Fruit fly (Drosophila melanogaster) whole organism, embryonic: ENCODE data around the gene CG11951.
A peak's percentile ranks its signal among the peaks of the same experiment; 100 is the strongest.

Experiments used
- Asciz ChIP-seq: fragments of 200-800 bp; sonication (Bioruptor generic); optimal IDR thresholded peaks from 2 replicates; lab custom pipeline; 2017; ENCODE audit warnings: missing biosample characterization, mild to moderate bottlenecking, missing genetic modification characterization, missing genetic modification reagents
- CG10274 ChIP-seq: fragments of 200-800 bp; sonication (Bioruptor generic); optimal IDR thresholded peaks from 3 replicates; lab custom pipeline; 2017; ENCODE audit warnings: missing biosample characterization, mild to moderate bottlenecking, missing genetic modification characterization
- CG11398 ChIP-seq: fragments of 200-800 bp; sonication (Bioruptor generic); optimal IDR thresholded peaks from 2 replicates; lab custom pipeline; 2016; ENCODE audit warnings: missing biosample characterization, missing genetic modification characterization
- CG11696 ChIP-seq: fragments of 200-800 bp; sonication (Bioruptor generic); IDR thresholded peaks from 2 replicates; pipeline ENCODE4 v1.3.6; 2022; ENCODE audit warnings: missing biosample characterization, missing genetic modification characterization
- CG12659 ChIP-seq: fragments of 200-800 bp; sonication (Bioruptor generic); optimal IDR thresholded peaks from 3 replicates; lab custom pipeline; 2017; ENCODE audit warnings: mild to moderate bottlenecking, missing biosample characterization, missing genetic modification reagents, missing genetic modification characterization
- CG14014 ChIP-seq: fragments of 200-800 bp; sonication (Bioruptor generic); IDR thresholded peaks from 2 replicates; pipeline ENCODE4 v1.3.6; 2022; ENCODE audit warnings: missing biosample characterization, missing genetic modification characterization
- CG15601 ChIP-seq: fragments of 200-800 bp; sonication (Bioruptor generic); optimal IDR thresholded peaks from 3 replicates; lab custom pipeline; 2019; ENCODE audit warnings: missing biosample characterization, mild to moderate bottlenecking, missing genetic modification characterization, moderate library complexity
- CG16863 ChIP-seq: fragments of 200-800 bp; sonication (Bioruptor generic); optimal IDR thresholded peaks from 3 replicates; lab custom pipeline; 2016; ENCODE audit warnings: missing biosample characterization, missing genetic modification characterization
- CG18599 ChIP-seq: fragments of 200-800 bp; sonication (Bioruptor generic); optimal IDR thresholded peaks from 3 replicates; lab custom pipeline; 2017; ENCODE audit warnings: missing biosample characterization, missing genetic modification characterization, mild to moderate bottlenecking, moderate library complexity, missing genetic modification reagents
- CG2875 ChIP-seq: fragments of 200-800 bp; sonication (Bioruptor generic); optimal IDR thresholded peaks from 2 replicates; lab custom pipeline; 2017; ENCODE audit warnings: missing biosample characterization, mild to moderate bottlenecking, missing genetic modification characterization, missing genetic modification reagents
- CG4820 ChIP-seq: fragments of 200-800 bp; sonication (Bioruptor generic); optimal IDR thresholded peaks from 3 replicates; lab custom pipeline; 2016; ENCODE audit warnings: missing biosample characterization, missing genetic modification characterization
- CG5245 ChIP-seq: fragments of 200-800 bp; sonication (Bioruptor generic); optimal IDR thresholded peaks from 3 replicates; lab custom pipeline; 2016; ENCODE audit warnings: missing biosample characterization, missing genetic modification characterization
- CG6813 ChIP-seq: fragments of 200-800 bp; sonication (Bioruptor generic); optimal IDR thresholded peaks from 2 replicates; lab custom pipeline; 2017; ENCODE audit warnings: missing biosample characterization, missing genetic modification characterization, mild to moderate bottlenecking, moderate library complexity, missing genetic modification reagents
- CG7556 ChIP-seq: fragments of 200-800 bp; sonication (Bioruptor generic); optimal IDR thresholded peaks from 2 replicates; lab custom pipeline; 2017; ENCODE audit warnings: missing biosample characterization, mild to moderate bottlenecking, missing genetic modification characterization
- CG9437 ChIP-seq: fragments of 200-800 bp; sonication (Bioruptor generic); optimal IDR thresholded peaks from 2 replicates; lab custom pipeline; 2018; ENCODE audit warnings: missing biosample characterization, mild to moderate bottlenecking, missing genetic modification characterization
- CG9817 ChIP-seq: fragments of 200-800 bp; sonication (Bioruptor generic); optimal IDR thresholded peaks from 2 replicates; lab custom pipeline; 2018; ENCODE audit warnings: missing biosample characterization, mild to moderate bottlenecking, missing genetic modification characterization, moderate library complexity
- CHES-1-like ChIP-seq: fragments of 200-800 bp; sonication (Bioruptor generic); optimal IDR thresholded peaks from 2 replicates; lab custom pipeline; 2016; ENCODE audit warnings: missing biosample characterization, missing genetic modification characterization
- Drgx ChIP-seq: fragments of 200-800 bp; sonication (Bioruptor generic); IDR thresholded peaks from 2 replicates; pipeline ENCODE4 v1.3.6; 2022; ENCODE audit warnings: missing biosample characterization, missing genetic modification characterization
- Hey ChIP-seq: fragments of 200-800 bp; sonication (Bioruptor generic); optimal IDR thresholded peaks from 3 replicates; lab custom pipeline; 2018; ENCODE audit warnings: missing biosample characterization, mild to moderate bottlenecking, missing genetic modification characterization
- Lhr ChIP-seq: fragments of 200-800 bp; sonication (Bioruptor generic); optimal IDR thresholded peaks from 3 replicates; lab custom pipeline; 2017; ENCODE audit warnings: mild to moderate bottlenecking, missing biosample characterization, missing genetic modification reagents, missing genetic modification characterization
- Lpt ChIP-seq: fragments of >200 bp; optimal IDR thresholded peaks from 2 replicates; lab custom pipeline; 2018; ENCODE audit warnings: missing biosample characterization, missing genetic modification characterization
- Med ChIP-seq: fragments of 200-800 bp; sonication (Bioruptor generic); peaks from one replicate; lab custom pipeline; 2016; ENCODE audit warnings: missing biosample characterization, missing genetic modification characterization, mild to moderate bottlenecking, inconsistent platforms, moderate library complexity
- Sin3A ChIP-seq: fragments of >200 bp; optimal IDR thresholded peaks from 2 replicates; lab custom pipeline; 2018
- Trl ChIP-seq, 3 experiments: fragments of >200 bp in 2 of 3; fragments of 200-800 bp in 1 of 3; sonication (Bioruptor generic) in 1 of 3; optimal IDR thresholded peaks; 2 replicates in 1 of 3; 3 replicates in 2 of 3; lab custom pipeline; 2016 to 2017; ENCODE audit warnings: missing biosample characterization in 1 of 3, missing genetic modification characterization in 1 of 3
- ab ChIP-seq: fragments of 200-800 bp; sonication (Bioruptor generic); optimal IDR thresholded peaks from 2 replicates; lab custom pipeline; 2016; ENCODE audit warnings: missing biosample characterization, missing genetic modification characterization
- bab2 ChIP-seq: fragments of 200-800 bp; sonication (Bioruptor generic); optimal IDR thresholded peaks from 2 replicates; lab custom pipeline; 2016; ENCODE audit warnings: missing biosample characterization, missing genetic modification characterization
- cg ChIP-seq: fragments of 200-800 bp; sonication (Bioruptor generic); optimal IDR thresholded peaks from 3 replicates; lab custom pipeline; 2019; ENCODE audit warnings: missing biosample characterization, mild to moderate bottlenecking, missing genetic modification characterization, moderate library complexity
- croc ChIP-seq: fragments of 200-800 bp; sonication (Bioruptor generic); conservative IDR thresholded peaks from 3 replicates; pipeline ENCODE4 v1.3.6; 2022; ENCODE audit warnings: missing biosample characterization, missing genetic modification characterization
- dati ChIP-seq: fragments of 200-800 bp; sonication (Bioruptor generic); IDR thresholded peaks from 2 replicates; pipeline ENCODE4 v1.3.6; 2022; ENCODE audit warnings: missing biosample characterization, missing genetic modification characterization
- disco-r ChIP-seq: fragments of 200-800 bp; sonication (Bioruptor generic); optimal IDR thresholded peaks from 2 replicates; lab custom pipeline; 2016; ENCODE audit warnings: missing biosample characterization, missing genetic modification characterization
- grn ChIP-seq: fragments of 200-800 bp; sonication (Bioruptor generic); optimal IDR thresholded peaks from 3 replicates; lab custom pipeline; 2017; ENCODE audit warnings: missing biosample characterization, missing genetic modification characterization
- hbn ChIP-seq: fragments of 200-800 bp; sonication (Bioruptor generic); IDR thresholded peaks from 2 replicates; pipeline ENCODE4 v1.3.6; 2022; ENCODE audit warnings: missing biosample characterization, missing genetic modification characterization; ENCODE audit not compliant: partially characterized antibody
- her ChIP-seq: fragments of 200-800 bp; sonication (Bioruptor generic); optimal IDR thresholded peaks from 2 replicates; lab custom pipeline; 2016; ENCODE audit warnings: missing biosample characterization, missing genetic modification characterization
- ind ChIP-seq: fragments of 200-800 bp; sonication (Bioruptor generic); optimal IDR thresholded peaks from 3 replicates; lab custom pipeline; 2016; ENCODE audit warnings: missing biosample characterization, missing genetic modification characterization
- lola ChIP-seq, 3 experiments: fragments of >200 bp in 2 of 3; fragments of 200-800 bp in 1 of 3; sonication (Bioruptor generic) in 1 of 3; optimal IDR thresholded peaks; 2 replicates each; lab custom pipeline; 2017 to 2019; ENCODE audit warnings: missing biosample characterization in 3 of 3, missing genetic modification characterization in 3 of 3, mild to moderate bottlenecking in 1 of 3, moderate library complexity in 1 of 3
- maf-S ChIP-seq: fragments of 200-800 bp; sonication (Bioruptor generic); optimal IDR thresholded peaks from 2 replicates; lab custom pipeline; 2016; ENCODE audit warnings: missing biosample characterization, missing genetic modification characterization
- nau ChIP-seq: fragments of 200-800 bp; sonication (Bioruptor generic); optimal IDR thresholded peaks from 3 replicates; lab custom pipeline; 2017; ENCODE audit warnings: missing biosample characterization, mild to moderate bottlenecking, missing genetic modification characterization, missing genetic modification reagents
- odd ChIP-seq: fragments of 200-800 bp; sonication (Bioruptor generic); optimal IDR thresholded peaks from 2 replicates; lab custom pipeline; 2017; ENCODE audit warnings: missing biosample characterization, mild to moderate bottlenecking, missing genetic modification characterization
- onecut ChIP-seq: fragments of 200-800 bp; sonication (Bioruptor generic); IDR thresholded peaks from 2 replicates; pipeline ENCODE4 v1.3.6; 2022; ENCODE audit warnings: missing biosample characterization, missing genetic modification characterization
- prd ChIP-seq, 3 experiments: fragments of >200 bp in 2 of 3; fragments of 200-800 bp in 1 of 3; sonication (Bioruptor generic) in 1 of 3; optimal IDR thresholded peaks in 2 of 3; IDR thresholded peaks in 1 of 3; 2 replicates in 2 of 3; 3 replicates in 1 of 3; pipeline versions ENCODE4 v1.3.6 to Lab custom; 2017 to 2022; ENCODE audit warnings: missing biosample characterization in 1 of 3, missing genetic modification characterization in 1 of 3
- slp2 ChIP-seq: fragments of 200-800 bp; sonication (Bioruptor generic); optimal IDR thresholded peaks from 2 replicates; lab custom pipeline; 2016; ENCODE audit warnings: missing biosample characterization, missing genetic modification characterization
- so ChIP-seq: fragments of 200-800 bp; sonication (Bioruptor generic); IDR thresholded peaks from 3 replicates; pipeline ENCODE4 v1.3.6; 2022; ENCODE audit warnings: missing biosample characterization, missing genetic modification characterization
- ssp ChIP-seq: fragments of 200-800 bp; sonication (Bioruptor generic); IDR thresholded peaks from 2 replicates; pipeline ENCODE4 v1.3.6; 2022; ENCODE audit warnings: missing biosample characterization, missing genetic modification characterization
- sug ChIP-seq: fragments of 200-800 bp; optimal IDR thresholded peaks from 2 replicates; lab custom pipeline; 2019; ENCODE audit warnings: missing biosample characterization, mild to moderate bottlenecking, missing genetic modification characterization, moderate library complexity
- tio ChIP-seq: fragments of 200-800 bp; sonication (Bioruptor generic); optimal IDR thresholded peaks from 2 replicates; lab custom pipeline; 2017; ENCODE audit warnings: missing biosample characterization, missing genetic modification characterization, inconsistent platforms
- usp ChIP-seq: fragments of >200 bp; optimal IDR thresholded peaks from 2 replicates; lab custom pipeline; 2017; ENCODE audit warnings: missing biosample characterization, missing genetic modification characterization
- vvl ChIP-seq: fragments of 200-800 bp; sonication (Bioruptor generic); IDR thresholded peaks from 2 replicates; pipeline ENCODE4 v1.3.6; 2022; ENCODE audit warnings: missing biosample characterization, missing genetic modification characterization
- yki ChIP-seq: fragments of >200 bp; optimal IDR thresholded peaks from 3 replicates; lab custom pipeline; 2018

The CG11951 gene

dm6 chr3R:29215652-29216483 is 22.7 kb downstream of the CG11951 start (continued):
- TF ChIP-seq Asciz (GFP tag; lab: Kevin White, UChicago) (no peak), onecut (no peak), CG12659 (GFP tag; lab: Kevin White, UChicago) (no peak), tio (GFP tag; lab: Kevin White, UChicago) (no peak), slp2 (no peak), Lpt (no peak), CG11696 (GFP tag; lab: Robert Waterston, UW) (peak; percentile 81), CG7556 (peak; percentile 3), prd (optimal IDR thresholded peaks at IDR 0.05; lab: Kevin White, UChicago) (no peak), prd (GFP tag; IDR thresholded peaks at IDR 0.05; lab: Robert Waterston, UW) (peak; percentile 38; the same call in 1 of the 3 replicates), ssp (GFP tag; lab: Robert Waterston, UW) (no peak), croc (no peak)

dm6 chr3R:29214982-29215533 is 23.5 kb downstream of the CG11951 start:
- peak; percentile 70 for TF ChIP-seq Drgx (GFP tag; lab: Robert Waterston, UW)
- TF ChIP-seq yki (lab: Kevin White, UChicago) = peak; percentile 14
- TF ChIP-seq Sin3A (lab: Kevin White, UChicago) = no peak
- TF ChIP-seq CG4820 = no peak
- no peak for TF ChIP-seq Lhr
- TF ChIP-seq disco-r (GFP tag; lab: Kevin White, UChicago) = no peak
- TF ChIP-seq CG15601 (tag; lab: Kevin White, UChicago) = no peak
- TF ChIP-seq ind (GFP tag; lab: Kevin White, UChicago) = no peak
- TF ChIP-seq CG14014 (GFP tag; lab: Robert Waterston, UW) = no peak
- peak; percentile 16 for TF ChIP-seq CHES-1-like (GFP tag; lab: Kevin White, UChicago)
- TF ChIP-seq hbn = no peak
- TF ChIP-seq CG6813 (GFP tag; lab: Kevin White, UChicago) = no peak
- TF ChIP-seq dati (GFP tag; lab: Robert Waterston, UW) = no peak
- peak; percentile 55 for TF ChIP-seq Med (GFP tag; lab: Kevin White, UChicago)
- no peak for TF ChIP-seq so (GFP tag; lab: Robert Waterston, UW)
- no peak for TF ChIP-seq usp (GFP tag; lab: Kevin White, UChicago)
- TF ChIP-seq Asciz (GFP tag; lab: Kevin White, UChicago) = no peak
- no peak for TF ChIP-seq CG16863
- 0 out of 2 replicates have a peak, but pooled peaks have one; percentile 7 for TF ChIP-seq vvl (GFP tag; lab: Robert Waterston, UW)
- peak; percentile 35 for TF ChIP-seq grn (GFP tag; lab: Kevin White, UChicago)
- no peak for TF ChIP-seq her (GFP tag; lab: Kevin White, UChicago)
- TF ChIP-seq CG9437 (GFP tag; lab: Kevin White, UChicago) = no peak
- TF ChIP-seq bab2 = no peak
- TF ChIP-seq CG18599 (GFP tag; lab: Kevin White, UChicago) = no peak
- no peak for TF ChIP-seq CG9817 (tag; lab: Kevin White, UChicago)
- TF ChIP-seq maf-S (GFP tag; lab: Kevin White, UChicago) = no peak
- TF ChIP-seq ab (GFP tag; lab: Kevin White, UChicago) = no peak
- TF ChIP-seq Hey (tag; lab: Kevin White, UChicago) = no peak
- TF ChIP-seq CG2875 = no peak
- TF ChIP-seq CG10274 (GFP tag; lab: Kevin White, UChicago) = no peak
- peak; percentile 8 for TF ChIP-seq odd (GFP tag; lab: Kevin White, UChicago)
- no peak for TF ChIP-seq lola (GFP tag; optimal IDR thresholded peaks at IDR 0.05; lab: Kevin White, UChicago)
- no peak for TF ChIP-seq nau (GFP tag; lab: Kevin White, UChicago)
- peak; percentile 62 for TF ChIP-seq cg (GFP tag; lab: Kevin White, UChicago)
- TF ChIP-seq Trl (optimal IDR thresholded peaks at IDR 0.05; lab: Kevin White, UChicago) = peak; percentile 73 to 77
- peak; percentile 8 for TF ChIP-seq Trl (GFP tag; optimal IDR thresholded peaks at IDR 0.05; lab: Kevin White, UChicago)
- no peak for TF ChIP-seq CG5245
- peak; percentile 71 for TF ChIP-seq sug (tag; lab: Kevin White, UChicago)
- no peak for TF ChIP-seq CG11398 (GFP tag; lab: Kevin White, UChicago)
